Fruit fly (Drosophila melanogaster) whole organism, embryonic: ENCODE results near the gene dpr2.
A peak's percentile ranks its signal among the peaks of the same experiment; 100 is the strongest.

Experiments used
- ATbp ChIP-seq: fragments of 200-800 bp; sonication (Bioruptor generic); optimal IDR thresholded peaks from 2 replicates; lab custom pipeline; 2017; ENCODE audit warnings: missing biosample characterization, mild to moderate bottlenecking, missing genetic modification characterization, missing genetic modification reagents
- Asciz ChIP-seq: fragments of 200-800 bp; sonication (Bioruptor generic); optimal IDR thresholded peaks from 2 replicates; lab custom pipeline; 2017; ENCODE audit warnings: missing biosample characterization, mild to moderate bottlenecking, missing genetic modification characterization, missing genetic modification reagents
- B-H2 ChIP-seq: fragments of 200-800 bp; sonication (Bioruptor generic); optimal IDR thresholded peaks from 2 replicates; lab custom pipeline; 2018; ENCODE audit warnings: missing biosample characterization, mild to moderate bottlenecking, missing genetic modification characterization
- CG1024 ChIP-seq: fragments of 200-800 bp; sonication (Bioruptor generic); IDR thresholded peaks from 2 replicates; pipeline ENCODE4 v1.3.6; 2022; ENCODE audit warnings: missing biosample characterization, missing genetic modification characterization
- CG12071 ChIP-seq: fragments of 200-800 bp; sonication (Bioruptor generic); optimal IDR thresholded peaks from 3 replicates; lab custom pipeline; 2018; ENCODE audit warnings: missing biosample characterization, mild to moderate bottlenecking, missing genetic modification characterization
- CG12219 ChIP-seq: fragments of 200-800 bp; sonication (Bioruptor generic); optimal IDR thresholded peaks from 3 replicates; lab custom pipeline; 2018; ENCODE audit warnings: missing biosample characterization, mild to moderate bottlenecking, missing genetic modification characterization
- CG13424 ChIP-seq: fragments of 200-800 bp; sonication (Bioruptor generic); optimal IDR thresholded peaks from 2 replicates; lab custom pipeline; 2019; ENCODE audit warnings: missing biosample characterization, mild to moderate bottlenecking, missing genetic modification characterization, moderate library complexity
- CG14014 ChIP-seq: fragments of 200-800 bp; sonication (Bioruptor generic); IDR thresholded peaks from 2 replicates; pipeline ENCODE4 v1.3.6; 2022; ENCODE audit warnings: missing biosample characterization, missing genetic modification characterization
- CG14667 ChIP-seq: fragments of 200-800 bp; sonication (Bioruptor generic); IDR thresholded peaks from 2 replicates; pipeline ENCODE4 v1.3.6; 2022; ENCODE audit warnings: missing biosample characterization, missing genetic modification characterization
- CG14860 ChIP-seq: fragments of 200-800 bp; sonication (Bioruptor generic); IDR thresholded peaks from 3 replicates; pipeline ENCODE4 v1.3.6; 2022; ENCODE audit warnings: missing biosample characterization, missing genetic modification characterization; ENCODE audit not compliant: partially characterized antibody
- CG15011 ChIP-seq: fragments of 200-800 bp; sonication (Bioruptor generic); optimal IDR thresholded peaks from 3 replicates; lab custom pipeline; 2018; ENCODE audit warnings: missing biosample characterization, mild to moderate bottlenecking, missing genetic modification characterization
- CG15073 ChIP-seq: fragments of 200-800 bp; sonication (Bioruptor generic); optimal IDR thresholded peaks from 2 replicates; lab custom pipeline; 2016; ENCODE audit warnings: missing biosample characterization, missing genetic modification characterization
- CG16779 ChIP-seq: fragments of 200-800 bp; sonication (Bioruptor generic); IDR thresholded peaks from 2 replicates; pipeline ENCODE4 v1.3.6; 2022; ENCODE audit warnings: missing biosample characterization, missing genetic modification characterization
- CG16863 ChIP-seq: fragments of 200-800 bp; sonication (Bioruptor generic); optimal IDR thresholded peaks from 3 replicates; lab custom pipeline; 2016; ENCODE audit warnings: missing biosample characterization, missing genetic modification characterization
- CG17328 ChIP-seq: fragments of 200-800 bp; sonication (Bioruptor generic); IDR thresholded peaks from 2 replicates; pipeline ENCODE4 v1.3.6; 2022; ENCODE audit warnings: missing biosample characterization, missing genetic modification characterization
- CG2129 ChIP-seq: fragments of 200-800 bp; sonication (Bioruptor generic); IDR thresholded peaks from 2 replicates; pipeline ENCODE4 v1.3.6; 2022; ENCODE audit warnings: missing biosample characterization, missing genetic modification characterization; ENCODE audit not compliant: partially characterized antibody
- CG4707 ChIP-seq: fragments of 200-800 bp; sonication (Bioruptor generic); optimal IDR thresholded peaks from 2 replicates; lab custom pipeline; 2018; ENCODE audit warnings: missing biosample characterization, mild to moderate bottlenecking, missing genetic modification characterization, moderate library complexity
- CG5245 ChIP-seq: fragments of 200-800 bp; sonication (Bioruptor generic); optimal IDR thresholded peaks from 3 replicates; lab custom pipeline; 2016; ENCODE audit warnings: missing biosample characterization, missing genetic modification characterization
- CG6791 ChIP-seq: fragments of 200-800 bp; sonication (Bioruptor generic); IDR thresholded peaks from 3 replicates; pipeline ENCODE4 v1.3.6; 2022; ENCODE audit warnings: missing biosample characterization, missing genetic modification characterization; ENCODE audit not compliant: partially characterized antibody
- CG7987 ChIP-seq: fragments of 200-800 bp; sonication (Bioruptor generic); optimal IDR thresholded peaks from 2 replicates; lab custom pipeline; 2018; ENCODE audit warnings: missing biosample characterization, mild to moderate bottlenecking, missing genetic modification characterization, moderate library complexity
- CG8281 ChIP-seq: fragments of 200-800 bp; sonication (Bioruptor generic); optimal IDR thresholded peaks from 2 replicates; lab custom pipeline; 2018; ENCODE audit warnings: missing biosample characterization, mild to moderate bottlenecking, missing genetic modification characterization, moderate library complexity
- CG8944 ChIP-seq: fragments of 200-800 bp; sonication (Bioruptor generic); optimal IDR thresholded peaks from 3 replicates; lab custom pipeline; 2016; ENCODE audit warnings: missing biosample characterization, missing genetic modification characterization
- CG9817 ChIP-seq: fragments of 200-800 bp; sonication (Bioruptor generic); optimal IDR thresholded peaks from 2 replicates; lab custom pipeline; 2018; ENCODE audit warnings: missing biosample characterization, mild to moderate bottlenecking, missing genetic modification characterization, moderate library complexity
- CoRest ChIP-seq: fragments of 200-800 bp; sonication (Bioruptor generic); optimal IDR thresholded peaks from 3 replicates; lab custom pipeline; 2018; ENCODE audit warnings: missing biosample characterization, mild to moderate bottlenecking, missing genetic modification characterization, moderate library complexity
- CrebB ChIP-seq: fragments of 200-800 bp; sonication (Bioruptor generic); optimal IDR thresholded peaks from 3 replicates; lab custom pipeline; 2018; ENCODE audit warnings: missing biosample characterization, mild to moderate bottlenecking, missing genetic modification characterization
- Drgx ChIP-seq: fragments of 200-800 bp; sonication (Bioruptor generic); IDR thresholded peaks from 2 replicates; pipeline ENCODE4 v1.3.6; 2022; ENCODE audit warnings: missing biosample characterization, missing genetic modification characterization
- Eip74EF ChIP-seq, 2 experiments: fragments of 200-800 bp in 1 of 2; fragments of >200 bp in 1 of 2; sonication (Bioruptor generic) in 1 of 2; optimal IDR thresholded peaks; 2 replicates each; lab custom pipeline; 2017 to 2019; ENCODE audit warnings: missing biosample characterization in 2 of 2, missing genetic modification characterization in 2 of 2, mild to moderate bottlenecking in 1 of 2, moderate library complexity in 1 of 2
- Hr51 ChIP-seq, 2 experiments: fragments of 200-800 bp; sonication (Bioruptor generic); optimal IDR thresholded peaks; 2 replicates in 1 of 2; 3 replicates in 1 of 2; lab custom pipeline; 2016 to 2018; ENCODE audit warnings: missing biosample characterization in 2 of 2, missing genetic modification characterization in 2 of 2, mild to moderate bottlenecking in 1 of 2, moderate library complexity in 1 of 2
- Hsf ChIP-seq: fragments of 200-800 bp; sonication (Bioruptor generic); optimal IDR thresholded peaks from 3 replicates; lab custom pipeline; 2016; ENCODE audit warnings: missing biosample characterization, missing genetic modification characterization
- Oli ChIP-seq: fragments of 200-800 bp; sonication (Bioruptor generic); optimal IDR thresholded peaks from 2 replicates; lab custom pipeline; 2018; ENCODE audit warnings: missing biosample characterization, mild to moderate bottlenecking, missing genetic modification characterization, moderate library complexity
- Ptx1 ChIP-seq: fragments of 200-800 bp; sonication (Bioruptor generic); IDR thresholded peaks from 2 replicates; pipeline ENCODE4 v1.3.6; 2022; ENCODE audit warnings: missing biosample characterization, missing genetic modification characterization
- Spps ChIP-seq: fragments of 200-800 bp; sonication (Bioruptor generic); optimal IDR thresholded peaks from 2 replicates; lab custom pipeline; 2018; ENCODE audit warnings: missing biosample characterization, mild to moderate bottlenecking, missing genetic modification characterization
- Trl ChIP-seq, 3 experiments: fragments of >200 bp in 2 of 3; fragments of 200-800 bp in 1 of 3; sonication (Bioruptor generic) in 1 of 3; optimal IDR thresholded peaks; 2 replicates in 1 of 3; 3 replicates in 2 of 3; lab custom pipeline; 2016 to 2017; ENCODE audit warnings: missing biosample characterization in 1 of 3, missing genetic modification characterization in 1 of 3
- chm ChIP-seq: fragments of 200-800 bp; sonication (Bioruptor generic); IDR thresholded peaks from 2 replicates; pipeline ENCODE4 v1.3.6; 2022; ENCODE audit warnings: missing biosample characterization, missing genetic modification characterization
- fd3F ChIP-seq: fragments of 200-800 bp; sonication (Bioruptor generic); optimal IDR thresholded peaks from 2 replicates; lab custom pipeline; 2018; ENCODE audit warnings: missing biosample characterization, mild to moderate bottlenecking, missing genetic modification characterization, moderate library complexity
- gfzf ChIP-seq: fragments of 200-800 bp; sonication (Bioruptor generic); optimal IDR thresholded peaks from 2 replicates; lab custom pipeline; 2016; ENCODE audit warnings: missing biosample characterization, mild to moderate bottlenecking, missing genetic modification characterization, moderate library complexity
- kay ChIP-seq: fragments of 200-800 bp; sonication (Bioruptor generic); optimal IDR thresholded peaks from 2 replicates; lab custom pipeline; 2016; ENCODE audit warnings: missing biosample characterization, missing genetic modification characterization
- nmo ChIP-seq: fragments of 200-800 bp; sonication (Bioruptor generic); optimal IDR thresholded peaks from 2 replicates; lab custom pipeline; 2018; ENCODE audit warnings: missing biosample characterization, mild to moderate bottlenecking, missing genetic modification characterization, moderate library complexity
- otp ChIP-seq: fragments of 200-800 bp; sonication (Bioruptor generic); IDR thresholded peaks from 3 replicates; pipeline ENCODE4, ENCODE4 v1.3.6; 2022; ENCODE audit warnings: missing biosample characterization, missing genetic modification characterization
- pfk ChIP-seq: fragments of 200-800 bp; sonication (Bioruptor generic); optimal IDR thresholded peaks from 2 replicates; lab custom pipeline; 2018; ENCODE audit warnings: missing biosample characterization, mild to moderate bottlenecking, missing genetic modification characterization, moderate library complexity
- pros ChIP-seq: fragments of 200-800 bp; sonication (Bioruptor generic); optimal IDR thresholded peaks from 3 replicates; lab custom pipeline; 2019; ENCODE audit warnings: missing biosample characterization, mild to moderate bottlenecking, missing genetic modification characterization, moderate library complexity
- rib ChIP-seq: fragments of 200-800 bp; sonication (Bioruptor generic); IDR thresholded peaks from 2 replicates; pipeline ENCODE4 v1.3.6; 2022; ENCODE audit warnings: missing biosample characterization, missing genetic modification characterization
- ro ChIP-seq: fragments of 200-800 bp; sonication (Bioruptor generic); IDR thresholded peaks from 2 replicates; pipeline ENCODE4 v1.3.6; 2022; ENCODE audit warnings: missing biosample characterization, missing genetic modification characterization
- sim ChIP-seq: fragments of 200-800 bp; sonication (Bioruptor generic); IDR thresholded peaks from 2 replicates; pipeline ENCODE4 v1.3.6; 2022; ENCODE audit warnings: missing biosample characterization, missing genetic modification characterization
- slp2 ChIP-seq: fragments of 200-800 bp; sonication (Bioruptor generic); optimal IDR thresholded peaks from 2 replicates; lab custom pipeline; 2016; ENCODE audit warnings: missing biosample characterization, missing genetic modification characterization
- sr ChIP-seq: fragments of 200-800 bp; sonication (Bioruptor generic); IDR thresholded peaks from 3 replicates; pipeline ENCODE4 v1.3.6; 2022; ENCODE audit warnings: missing biosample characterization, missing genetic modification characterization
- tio ChIP-seq: fragments of 200-800 bp; sonication (Bioruptor generic); optimal IDR thresholded peaks from 2 replicates; lab custom pipeline; 2017; ENCODE audit warnings: missing biosample characterization, missing genetic modification characterization, inconsistent platforms
- tll ChIP-seq, 2 experiments: fragments of 200-800 bp in 1 of 2; fragments of >200 bp in 1 of 2; sonication (Bioruptor generic) in 1 of 2; optimal IDR thresholded peaks; 2 replicates each; lab custom pipeline; 2017 to 2019; ENCODE audit warnings: missing biosample characterization in 2 of 2, missing genetic modification characterization in 2 of 2, mild to moderate bottlenecking in 1 of 2, moderate library complexity in 1 of 2

The dpr2 gene

DNA sequence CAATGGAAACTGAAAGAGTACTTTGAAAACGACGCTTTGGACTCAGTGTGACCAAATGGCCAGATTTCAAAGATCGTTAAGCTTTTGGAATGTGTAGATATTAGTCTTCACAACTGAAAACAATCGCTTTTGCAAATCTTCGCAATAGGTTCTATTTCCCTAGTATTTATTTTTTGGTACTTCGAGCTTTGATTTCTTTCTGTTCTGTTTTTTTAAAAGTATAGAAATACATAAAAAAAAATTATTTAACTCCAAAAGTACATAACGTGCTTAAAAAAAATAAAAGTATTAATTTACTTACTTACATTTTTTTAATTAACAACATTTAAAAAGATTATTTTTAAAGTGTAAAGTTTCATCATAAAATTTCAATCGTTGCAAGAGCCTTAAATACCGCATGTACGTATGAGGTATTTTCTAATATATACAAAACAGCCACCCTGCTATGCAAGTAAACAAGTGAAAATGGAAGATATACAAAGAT lies 23.5 kb upstream of the dpr2 start, which contains the start of the genes piwi and CG12253 (continued):
- 0 out of 2 replicates have a peak, but pooled peaks have one; percentile 37 for TF ChIP-seq rib
- TF ChIP-seq CG4707 (GFP tag; lab: Kevin White, UChicago): peak; percentile 7
- peak; percentile 78 for TF ChIP-seq CG9817 (tag; lab: Kevin White, UChicago)
- peak; percentile 90 for TF ChIP-seq CG13424
- peak in 1 of 2 experiments; percentile 28 for TF ChIP-seq Hr51 (GFP tag; optimal IDR thresholded peaks at IDR 0.05; lab: Kevin White, UChicago)
- peak; percentile 69 for TF ChIP-seq gfzf (GFP tag; lab: Kevin White, UChicago)
- peak; percentile 8 for TF ChIP-seq CrebB (tag; lab: Kevin White, UChicago)
- TF ChIP-seq CG8281 (tag; lab: Kevin White, UChicago): no peak
- TF ChIP-seq Trl (optimal IDR thresholded peaks at IDR 0.05; lab: Kevin White, UChicago): no peak
- peak; percentile 20 for TF ChIP-seq Trl (GFP tag; optimal IDR thresholded peaks at IDR 0.05; lab: Kevin White, UChicago)
- TF ChIP-seq Asciz (GFP tag; lab: Kevin White, UChicago): peak; percentile 20
- TF ChIP-seq CG5245 (GFP tag; lab: Kevin White, UChicago): peak; percentile 7
- peak; percentile 82; the same call in 1 of the 2 replicates for TF ChIP-seq CG17328 (GFP tag; lab: Robert Waterston, UW)
- TF ChIP-seq tio: peak; percentile 82
- TF ChIP-seq nmo (GFP tag; lab: Kevin White, UChicago): peak; percentile 80
- peak; percentile 77 for TF ChIP-seq Hsf (GFP tag; lab: Kevin White, UChicago)
- TF ChIP-seq CG1024 (GFP tag; lab: Robert Waterston, UW): 0 out of 2 replicates have a peak, but pooled peaks have one; percentile 33
- no peak for TF ChIP-seq tll (GFP tag; optimal IDR thresholded peaks at IDR 0.05; lab: Kevin White, UChicago)
- TF ChIP-seq CoRest (tag; lab: Kevin White, UChicago): peak; percentile 95
- TF ChIP-seq CG15073 (GFP tag; lab: Kevin White, UChicago): peak; percentile 26
- TF ChIP-seq Ptx1 (GFP tag; lab: Robert Waterston, UW): peak; percentile 92
- peak; percentile 29 for TF ChIP-seq kay (GFP tag; lab: Kevin White, UChicago)
- no peak for TF ChIP-seq CG14667 (GFP tag; lab: Robert Waterston, UW)

DNA sequence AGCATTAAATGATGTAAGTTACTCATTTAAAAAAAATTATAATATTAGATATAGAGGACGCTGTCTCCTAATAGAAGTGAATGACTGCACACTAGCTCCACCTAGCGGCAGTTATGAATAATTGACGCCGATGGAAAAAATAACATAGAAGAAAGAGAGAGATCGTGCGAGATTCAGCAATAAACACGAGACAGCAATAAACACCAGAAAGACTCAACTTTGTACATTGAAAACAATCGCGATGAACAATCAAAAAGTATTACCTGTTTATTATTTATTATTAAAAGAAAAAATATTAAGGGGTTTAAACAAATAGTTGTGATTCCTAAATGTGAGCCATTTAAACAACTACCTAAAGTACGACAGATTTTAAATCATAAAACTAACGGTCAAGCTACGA lies 22.2 kb upstream of the dpr2 start:
- no peak for TF ChIP-seq sim (GFP tag; lab: Robert Waterston, UW)
- TF ChIP-seq rib: no peak
- no peak for TF ChIP-seq CG12219 (GFP tag; lab: Kevin White, UChicago)
- peak; percentile 69 for TF ChIP-seq CG14014 (GFP tag; lab: Robert Waterston, UW)
- no peak; the same call in 1 of the 2 replicates for TF ChIP-seq Drgx
- TF ChIP-seq B-H2 (GFP tag; lab: Kevin White, UChicago): no peak
- TF ChIP-seq CG8944 (GFP tag; lab: Kevin White, UChicago): no peak
- TF ChIP-seq Eip74EF (GFP tag; optimal IDR thresholded peaks at IDR 0.05; lab: Kevin White, UChicago): no peak
- TF ChIP-seq CG2129 (GFP tag; lab: Robert Waterston, UW): no peak
- no peak for TF ChIP-seq Oli (tag; lab: Kevin White, UChicago)
- TF ChIP-seq CG12071 (GFP tag; lab: Kevin White, UChicago): no peak
- TF ChIP-seq CG7987 (GFP tag; lab: Kevin White, UChicago): peak; percentile 56
- no peak for TF ChIP-seq ATbp (GFP tag; lab: Kevin White, UChicago)
- no peak for TF ChIP-seq ro
- no peak for TF ChIP-seq CG14860
- TF ChIP-seq chm: 0 out of 2 replicates have a peak, but pooled peaks have one; percentile 9
- no peak for TF ChIP-seq sr (GFP tag; lab: Robert Waterston, UW)
- TF ChIP-seq CG15011 (GFP tag; lab: Kevin White, UChicago): peak; percentile 7
- TF ChIP-seq pros (GFP tag; lab: Kevin White, UChicago): no peak
- peak; percentile 67; the same call in 1 of the 3 replicates for TF ChIP-seq otp (GFP tag; lab: Robert Waterston, UW)
- 0 out of 2 replicates have a peak, but pooled peaks have one; percentile 3 for TF ChIP-seq CG16779
- TF ChIP-seq Spps (tag; lab: Kevin White, UChicago): peak; percentile 38
- TF ChIP-seq CG16863 (GFP tag; lab: Kevin White, UChicago): no peak
- no peak for TF ChIP-seq CG6791 (GFP tag; lab: Robert Waterston, UW)
- no peak for TF ChIP-seq slp2 (GFP tag; lab: Kevin White, UChicago)
- no peak for TF ChIP-seq pfk (GFP tag; lab: Kevin White, UChicago)
- TF ChIP-seq fd3F: no peak
